Fruit fly (Drosophila melanogaster) ovary, adult (tissue): ENCODE results near the gene CG14551.

Source experiments
- CG17801 ChIP-seq: fragments of 200-800 bp; optimal IDR thresholded peaks from 2 replicates; lab custom pipeline; 2019; ENCODE audit warnings: missing biosample characterization, mild to moderate bottlenecking, missing genetic modification characterization, moderate library complexity; ENCODE audit not compliant: partially characterized antibody

Gene CG14551

DNA sequence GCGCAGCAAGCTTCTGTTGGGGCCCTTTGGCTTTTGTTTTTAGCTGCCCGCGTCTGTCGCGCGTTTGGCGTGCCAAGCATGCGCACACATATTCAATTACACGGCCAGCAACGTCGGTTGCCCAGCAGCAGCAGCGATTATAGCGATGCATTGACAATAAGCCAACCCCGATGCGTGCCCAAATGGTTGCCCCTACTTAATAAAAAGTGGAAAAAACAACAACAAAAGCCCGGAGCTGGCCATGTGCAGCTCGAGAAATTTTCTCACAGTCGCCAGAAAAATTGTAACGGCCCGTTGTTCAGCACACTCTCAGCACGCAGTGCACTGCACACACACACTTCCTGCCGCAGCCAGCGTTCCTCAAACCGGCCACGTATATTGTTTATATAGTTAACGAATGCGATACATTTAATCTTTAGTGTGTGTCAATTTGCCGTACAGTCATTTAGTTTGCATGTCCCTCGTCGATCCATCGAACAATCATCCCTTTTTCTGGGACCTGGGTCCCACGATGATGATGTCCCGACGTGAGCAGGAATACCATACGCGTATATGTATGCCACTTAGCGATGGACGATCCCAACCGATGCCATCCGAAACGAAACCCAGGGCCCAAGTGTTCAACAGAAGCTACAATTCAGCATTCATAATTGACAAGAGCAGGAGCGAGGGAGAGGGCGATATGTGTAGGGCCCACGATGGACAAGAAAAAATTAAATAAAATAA, 28.0 kb downstream of the CG14551 start:
- TF ChIP-seq CG17801 (GFP tag; lab: Kevin White, UChicago), result no peak

DNA sequence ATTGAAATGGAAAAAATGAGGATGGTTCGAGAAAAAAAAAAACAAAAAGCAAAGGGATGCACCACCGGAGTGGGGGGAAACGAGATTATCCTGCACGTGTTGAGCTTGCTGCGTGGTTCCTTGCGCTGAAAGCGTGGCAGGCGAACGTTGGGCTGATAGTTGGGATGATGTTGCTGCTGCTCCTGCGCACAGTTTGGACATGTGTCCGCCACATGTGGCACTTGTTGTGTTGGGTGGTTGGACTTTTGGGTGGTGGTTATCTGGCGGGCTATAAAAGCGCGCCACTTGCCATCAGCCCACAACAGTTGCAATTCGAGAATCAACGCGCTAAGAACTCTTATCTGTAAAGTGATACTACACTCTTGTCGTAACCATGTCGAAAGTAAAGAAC, 30.2 kb downstream of the CG14551 start:
- no peak for TF ChIP-seq CG17801 (GFP tag; lab: Kevin White, UChicago)

DNA sequence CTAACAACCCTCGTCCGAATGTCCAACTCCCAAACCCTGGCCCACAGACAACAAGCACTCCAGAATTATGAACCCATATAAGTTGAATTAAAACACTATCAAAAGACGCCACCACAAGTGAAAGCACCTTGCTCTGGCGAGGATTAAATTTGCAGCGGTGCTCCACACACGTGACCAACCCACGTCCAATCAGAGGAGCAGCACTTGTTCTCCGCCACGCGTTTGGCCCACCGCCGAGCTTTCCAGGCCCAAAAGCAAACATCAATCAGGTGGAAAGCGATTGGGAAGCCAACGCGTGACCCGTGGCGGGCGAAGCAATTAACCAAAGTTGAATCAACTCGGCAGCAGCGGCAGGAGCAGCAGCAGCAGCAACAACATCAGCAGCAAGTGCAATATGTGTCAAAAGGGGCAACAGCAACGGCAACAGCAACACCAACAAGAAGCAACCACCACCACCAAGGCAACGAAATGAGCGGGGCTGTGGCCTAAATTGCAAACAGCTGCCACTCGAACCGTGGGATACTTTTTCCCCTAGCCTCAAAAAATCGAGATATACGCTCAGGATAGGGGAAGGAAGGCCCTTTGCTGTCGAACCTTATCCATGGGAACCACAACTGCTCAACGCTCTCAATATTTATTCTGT, 30.7 kb downstream of the CG14551 start:
- no peak for TF ChIP-seq CG17801 (GFP tag; lab: Kevin White, UChicago)

DNA sequence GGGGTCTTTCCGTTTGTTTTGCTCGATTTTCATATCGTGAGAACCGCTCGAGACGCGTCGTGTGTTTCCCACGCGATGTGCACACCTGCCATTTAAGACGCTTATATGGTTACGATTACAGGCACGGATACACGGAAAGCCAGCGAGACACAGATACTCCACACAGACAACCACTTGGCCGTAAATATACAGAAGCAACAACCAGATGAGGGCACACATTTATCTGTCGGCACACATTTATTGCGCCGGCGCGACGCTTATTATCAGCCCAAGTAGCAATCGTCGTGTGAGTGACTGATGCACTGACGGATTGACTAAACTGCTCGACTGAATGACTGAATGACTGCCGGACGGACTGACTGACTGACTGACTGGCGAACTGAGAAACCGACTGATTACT, 32.2 kb downstream of the CG14551 start:
- TF ChIP-seq CG17801 (GFP tag; lab: Kevin White, UChicago), result no peak

- no peak for TF ChIP-seq CG17801 (GFP tag; lab: Kevin White, UChicago)
Observed at dm6 chr3R:26027903-26028302, 34.9 kb downstream of the CG14551 start.

DNA sequence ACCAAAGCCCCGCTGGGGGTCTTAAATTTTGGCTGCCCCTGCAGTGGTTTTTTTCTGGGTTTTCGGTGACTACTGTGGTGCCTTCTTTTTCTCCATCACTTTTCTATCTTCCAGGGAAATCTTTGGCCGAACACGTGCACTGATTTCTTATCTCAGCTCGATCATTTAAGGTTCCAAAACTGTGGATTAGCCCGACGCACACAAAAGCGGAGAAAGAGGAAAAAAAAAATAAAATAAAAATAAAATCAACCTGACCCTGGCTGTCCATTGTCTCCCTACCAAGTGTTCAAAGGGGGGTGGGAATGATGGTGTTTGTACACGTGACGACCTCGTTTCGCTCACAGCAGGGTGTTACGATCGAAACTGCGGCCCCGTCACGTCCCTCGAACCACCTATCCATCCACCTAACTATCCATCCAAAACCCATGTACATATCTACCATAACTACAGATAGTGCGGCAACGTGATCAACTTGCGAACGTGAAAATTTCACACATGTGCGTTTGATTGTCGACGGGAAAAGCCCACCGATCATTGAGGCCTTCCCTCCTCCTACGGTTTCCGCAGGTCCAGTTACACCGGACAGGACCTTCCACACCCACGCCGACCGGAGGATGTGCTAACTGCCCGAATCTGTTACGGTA, 36.1 kb downstream of the CG14551 start:
- no peak for TF ChIP-seq CG17801 (GFP tag; lab: Kevin White, UChicago)

DNA sequence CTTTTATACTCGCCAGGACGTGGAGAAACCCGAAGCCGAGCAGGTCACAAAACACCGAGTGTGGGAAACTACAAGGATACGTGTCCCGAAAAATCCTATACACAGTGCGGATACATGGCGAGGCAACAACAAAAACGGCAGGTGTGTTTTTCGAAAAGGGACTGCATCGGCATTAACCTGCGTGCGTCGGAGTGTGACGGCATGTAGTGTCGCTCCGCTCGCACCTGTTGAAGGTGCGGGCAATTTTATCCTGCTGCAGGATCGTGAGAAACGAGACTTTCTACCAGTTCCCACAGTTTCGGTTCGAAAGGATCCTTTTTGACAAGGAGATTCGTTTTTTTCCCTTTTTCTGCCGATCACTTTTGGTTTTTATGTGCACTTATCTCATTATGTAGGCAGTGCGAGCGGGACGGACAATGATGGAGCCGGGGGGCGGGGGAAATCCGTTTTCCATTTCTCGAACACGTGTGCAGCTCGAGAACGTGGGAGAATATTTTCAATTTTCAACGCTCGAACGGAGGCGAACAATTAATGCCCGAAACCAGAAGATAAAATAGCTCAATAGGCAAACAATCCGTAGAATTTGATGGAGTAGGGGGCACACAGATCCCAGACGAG, 38.1 kb downstream of the CG14551 start:
- no peak for TF ChIP-seq CG17801 (GFP tag; lab: Kevin White, UChicago)

DNA sequence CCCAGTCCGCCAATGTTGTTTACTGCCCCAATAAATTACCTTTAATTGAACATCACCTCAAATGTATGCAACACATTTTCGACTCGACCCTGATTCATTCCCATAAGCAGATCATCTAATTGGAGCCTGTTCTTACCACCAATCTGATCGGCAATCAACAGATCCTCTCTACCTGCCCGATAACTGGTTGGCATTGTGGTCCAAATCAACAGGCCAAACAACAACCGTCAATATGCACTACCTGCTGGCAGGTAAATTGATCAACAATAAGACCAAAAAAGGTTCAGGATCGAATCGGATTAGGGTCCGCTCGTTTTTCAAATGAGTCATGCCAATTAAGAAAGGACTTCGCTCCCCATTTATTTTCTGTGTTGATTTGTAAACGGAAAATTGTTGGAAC, 39.6 kb downstream of the CG14551 start:
- TF ChIP-seq CG17801 (GFP tag; lab: Kevin White, UChicago), result no peak

- TF ChIP-seq CG17801 (GFP tag; lab: Kevin White, UChicago), result peak; percentile 5
Observed at dm6 chr3R:26021195-26021914, 41.5 kb downstream of the CG14551 start.

DNA sequence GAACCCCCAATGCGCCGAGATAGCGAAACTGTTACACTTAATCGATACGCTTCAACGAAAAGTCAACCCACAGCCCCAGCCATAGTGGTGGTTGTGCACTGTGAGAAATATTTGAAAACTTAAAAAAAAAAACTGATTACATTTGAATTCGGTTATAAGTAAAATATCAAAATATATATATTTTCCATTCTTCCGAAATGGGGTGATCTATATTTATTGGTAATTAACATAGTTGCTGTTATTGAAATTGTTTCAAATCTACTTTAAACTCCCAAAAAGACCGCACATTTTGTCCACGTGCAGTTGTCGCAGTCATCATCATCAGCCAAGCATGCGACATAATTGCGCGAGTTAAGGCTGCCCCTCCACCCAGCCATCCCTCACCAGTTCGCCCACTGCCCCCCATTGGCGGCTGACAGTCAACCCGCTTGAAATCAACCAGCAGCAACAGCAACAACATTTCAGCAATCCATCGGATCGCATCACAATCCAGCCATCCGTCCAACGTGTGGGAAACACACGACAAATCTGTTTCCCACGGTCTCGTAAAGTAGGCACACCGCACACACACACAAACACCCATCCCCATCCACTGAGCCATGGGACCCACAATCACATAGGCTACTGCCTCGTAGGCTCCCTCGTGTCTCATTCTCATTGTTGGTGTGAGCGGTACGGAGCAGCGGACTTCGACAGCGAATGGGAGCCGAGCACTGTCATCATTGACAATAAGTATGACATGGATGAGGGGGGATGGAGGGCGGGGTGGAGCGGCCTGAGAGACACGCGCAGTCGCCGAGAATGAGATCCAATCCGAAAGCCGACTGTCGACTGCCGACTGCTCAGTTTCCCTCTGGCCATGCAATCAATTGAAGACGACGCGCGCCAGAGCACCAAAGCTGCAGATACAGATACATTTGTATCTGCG, 42.3 kb downstream of the CG14551 start:
- TF ChIP-seq CG17801 (GFP tag; lab: Kevin White, UChicago), result no peak

- no peak for TF ChIP-seq CG17801 (GFP tag; lab: Kevin White, UChicago)
Observed at dm6 chr3R:26019232-26019631, 43.6 kb downstream of the CG14551 start.

dm6 chr3R:26017771-26018731, 44.8 kb downstream of the CG14551 start:
- no peak for TF ChIP-seq CG17801 (GFP tag; lab: Kevin White, UChicago)
